Worm (Caenorhabditis elegans): ENCODE measurements around the gene pph-4.2.

Gene pph-4.2

ce11 chrIII:12369476-12369875 lies 7.6 kb downstream of the pph-4.2 start (continued):
- no peak for TF ChIP-seq nhr-237 (tag; optimal IDR thresholded peaks at IDR 0.05)
- no peak for TF ChIP-seq ets-5 (GFP tag; IDR thresholded peaks at IDR 0.05)
- TF ChIP-seq egl-13 (tag; optimal IDR thresholded peaks at IDR 0.05): no peak
- peak; percentile 42 for TF ChIP-seq nhr-20 (tag; optimal IDR thresholded peaks at IDR 0.05)
- peak; percentile 60 to 65 for TF ChIP-seq lin-35 (GFP tag; optimal IDR thresholded peaks at IDR 0.05)
- TF ChIP-seq fkh-4 (tag; optimal IDR thresholded peaks at IDR 0.05; ENCODE audit: borderline replicate concordance): no peak
- no peak for TF ChIP-seq vab-15 (tag; optimal IDR thresholded peaks at IDR 0.05)
- TF ChIP-seq sup-37 (GFP tag; optimal IDR thresholded peaks at IDR 0.05): no peak
- no peak for TF ChIP-seq lir-3 (tag; optimal IDR thresholded peaks at IDR 0.05; ENCODE audit: poor library complexity)
- no peak for TF ChIP-seq nhr-76 (tag; optimal IDR thresholded peaks at IDR 0.05)
- no peak for TF ChIP-seq hlh-4 (tag; optimal IDR thresholded peaks at IDR 0.05)
- no peak for TF ChIP-seq ceh-8 (GFP tag; optimal IDR thresholded peaks at IDR 0.05)
- peak; percentile 29 for TF ChIP-seq isw-1 (GFP tag; IDR thresholded peaks at IDR 0.05)
- TF ChIP-seq ama-1 (optimal IDR thresholded peaks at IDR 0.05): no peak
- TF ChIP-seq jun-1 (tag; optimal IDR thresholded peaks at IDR 0.05): no peak
- no peak for TF ChIP-seq fos-1 (tag; optimal IDR thresholded peaks at IDR 0.05)
- no peak for TF ChIP-seq sptf-1 (tag; optimal IDR thresholded peaks at IDR 0.05)
- peak; percentile 69 to 72 for TF ChIP-seq efl-1 (optimal IDR thresholded peaks at IDR 0.05)
- peak; percentile 48 to 96 for TF ChIP-seq efl-1 (GFP tag; optimal IDR thresholded peaks at IDR 0.05 in 1 of 2)
- TF ChIP-seq aha-1 (tag; optimal IDR thresholded peaks at IDR 0.05): no peak
- no peak for TF ChIP-seq hpl-2 (GFP tag; optimal IDR thresholded peaks at IDR 0.05)
- TF ChIP-seq grh-1 (GFP tag; IDR thresholded peaks at IDR 0.05): no peak
- no peak for TF ChIP-seq elt-2 (tag; optimal IDR thresholded peaks at IDR 0.05)
- peak; percentile 23 for TF ChIP-seq ztf-4 (tag; optimal IDR thresholded peaks at IDR 0.05)
- TF ChIP-seq nhr-90 (tag; optimal IDR thresholded peaks at IDR 0.05; ENCODE audit: poor library complexity): no peak
- TF ChIP-seq dpl-1 (GFP tag; optimal IDR thresholded peaks at IDR 0.05): peak in 2 of 3 experiments; percentile 49 to 52
- TF ChIP-seq F16B12.6 (tag; optimal IDR thresholded peaks at IDR 0.05): peak; percentile 70
- no peak for TF ChIP-seq unc-130 (tag; optimal IDR thresholded peaks at IDR 0.05)
- TF ChIP-seq pag-3 (tag; optimal IDR thresholded peaks at IDR 0.05; ENCODE audit: borderline replicate concordance, insufficient read depth): no peak
- TF ChIP-seq C04F5.9 (tag; optimal IDR thresholded peaks at IDR 0.05): no peak
- no peak for TF ChIP-seq alr-1 (tag; optimal IDR thresholded peaks at IDR 0.05; ENCODE audit: borderline replicate concordance)
- TF ChIP-seq nhr-47 (tag; optimal IDR thresholded peaks at IDR 0.05): no peak
- TF ChIP-seq efl-3 (GFP tag; optimal IDR thresholded peaks at IDR 0.05): no peak
- no peak for TF ChIP-seq mef-2 (tag; optimal IDR thresholded peaks at IDR 0.05)
- TF ChIP-seq mdl-1 (tag; optimal IDR thresholded peaks at IDR 0.05): no peak
- peak; percentile 44 to 61 (median 61) for TF ChIP-seq ceh-82 (tag; optimal IDR thresholded peaks at IDR 0.05)
- TF ChIP-seq swsn-7 (tag; optimal IDR thresholded peaks at IDR 0.05): peak; percentile 83
- peak; percentile 68 for TF ChIP-seq rnt-1 (tag; optimal IDR thresholded peaks at IDR 0.05)
- no peak for TF ChIP-seq elt-3 (tag; optimal IDR thresholded peaks at IDR 0.05)
- TF ChIP-seq mab-9 (GFP tag; IDR thresholded peaks at IDR 0.05): no peak
- no peak for TF ChIP-seq aly-2 (tag; optimal IDR thresholded peaks at IDR 0.05)
- no peak for TF ChIP-seq nhr-28 (tag; optimal IDR thresholded peaks at IDR 0.05)
- no peak for TF ChIP-seq C16A3.4 (tag; optimal IDR thresholded peaks at IDR 0.05)
- no peak for TF ChIP-seq pax-3 (tag; optimal IDR thresholded peaks at IDR 0.05)
- TF ChIP-seq nhr-19 (GFP tag; conservative IDR thresholded peaks at IDR 0.05): peak; percentile 17; the same call in 1 of the 2 replicates
- no peak for TF ChIP-seq ceh-63 (GFP tag; optimal IDR thresholded peaks at IDR 0.05)
- no peak for TF ChIP-seq unc-62 (GFP tag; optimal IDR thresholded peaks at IDR 0.05)
- no peak for TF ChIP-seq fkh-10 (GFP tag; optimal IDR thresholded peaks at IDR 0.05)
- no peak for TF ChIP-seq unc-98 (GFP tag; IDR thresholded peaks at IDR 0.05)
- TF ChIP-seq ces-1 (GFP tag; optimal IDR thresholded peaks at IDR 0.05): no peak
- no peak for TF ChIP-seq lin-15B (tag; optimal IDR thresholded peaks at IDR 0.05)
- no peak for TF ChIP-seq nhr-12 (tag; optimal IDR thresholded peaks at IDR 0.05)
- no peak for TF ChIP-seq zip-4 (GFP tag; optimal IDR thresholded peaks at IDR 0.05)
